Fruit fly (Drosophila melanogaster): ENCODE data around the gene CG1789.
A peak's percentile ranks its signal among the peaks of the same experiment; 100 is the strongest.

CG1789 gene

dm6 chrX:8755352-8755751 is 35.0 kb downstream of the CG1789 start (continued):
- no peak for TF ChIP-seq CG6791 (GFP tag; IDR thresholded peaks at IDR 0.05; ENCODE audit: partially characterized antibody)
- no peak for TF ChIP-seq tio (GFP tag; optimal IDR thresholded peaks at IDR 0.05)
- TF ChIP-seq corto (GFP tag; optimal IDR thresholded peaks at IDR 0.05): no peak
- TF ChIP-seq ewg (GFP tag; optimal IDR thresholded peaks at IDR 0.05): no peak
- no peak for TF ChIP-seq unc-4 (GFP tag; IDR thresholded peaks at IDR 0.05; ENCODE audit: partially characterized antibody)
- peak; percentile 33 for TF ChIP-seq CG14710 (tag; optimal IDR thresholded peaks at IDR 0.05)
- no peak for TF ChIP-seq CG17359 (tag; optimal IDR thresholded peaks at IDR 0.05)
- no peak for TF ChIP-seq klu (GFP tag; IDR thresholded peaks at IDR 0.05)
- no peak for TF ChIP-seq CG34376 (GFP tag; optimal IDR thresholded peaks at IDR 0.05)
- TF ChIP-seq CG17186 (GFP tag; optimal IDR thresholded peaks at IDR 0.05): no peak
- TF ChIP-seq pan (optimal IDR thresholded peaks at IDR 0.05): no peak
- TF ChIP-seq pan (GFP tag; optimal IDR thresholded peaks at IDR 0.05 in 1 of 2, IDR thresholded peaks at IDR 0.05 in 1 of 2): no peak
- TF ChIP-seq Spps (tag; optimal IDR thresholded peaks at IDR 0.05): no peak
- TF ChIP-seq HLHmδ (GFP tag; optimal IDR thresholded peaks at IDR 0.05): no peak
- TF ChIP-seq CG7786 (GFP tag; optimal IDR thresholded peaks at IDR 0.05): no peak
- peak; percentile 3 for TF ChIP-seq Antp (GFP tag; optimal IDR thresholded peaks at IDR 0.05)
- TF ChIP-seq sens (GFP tag): peak; percentile 89
- TF ChIP-seq Pdp1 (GFP tag; optimal IDR thresholded peaks at IDR 0.05): peak; percentile 7 to 16
- TF ChIP-seq croc (GFP tag; conservative IDR thresholded peaks at IDR 0.05): peak; percentile 35; the same call in 1 of the 3 replicates
- no peak for TF ChIP-seq sima (GFP tag; optimal IDR thresholded peaks at IDR 0.05)
- no peak for TF ChIP-seq Dip2 (GFP tag; IDR thresholded peaks at IDR 0.05)
- peak; percentile 9 for TF ChIP-seq CG2678 (tag; optimal IDR thresholded peaks at IDR 0.05)
- TF ChIP-seq CG31441 (GFP tag; IDR thresholded peaks at IDR 0.05): no peak
- no peak for TF ChIP-seq CG3065 (GFP tag; optimal IDR thresholded peaks at IDR 0.05)
- TF ChIP-seq lmd (GFP tag; IDR thresholded peaks at IDR 0.05): peak; percentile 34; the same call in 1 of the 2 replicates
- no peak for TF ChIP-seq Atf-2 (GFP tag; optimal IDR thresholded peaks at IDR 0.05)
- TF ChIP-seq CG8290 (GFP tag; optimal IDR thresholded peaks at IDR 0.05): no peak
- TF ChIP-seq CG8290 (tag; optimal IDR thresholded peaks at IDR 0.05): no peak
- TF ChIP-seq pzg (GFP tag; optimal IDR thresholded peaks at IDR 0.05): no peak
- TF ChIP-seq Opbp (GFP tag; IDR thresholded peaks at IDR 0.05; ENCODE audit: partially characterized antibody): no peak
- TF ChIP-seq CG17328 (GFP tag; IDR thresholded peaks at IDR 0.05): peak; percentile 46
- no peak for TF ChIP-seq HLH54F (GFP tag; optimal IDR thresholded peaks at IDR 0.05)
- no peak for TF ChIP-seq bcd (GFP tag; optimal IDR thresholded peaks at IDR 0.05)
- no peak for TF ChIP-seq CG14050 (GFP tag; IDR thresholded peaks at IDR 0.05)
- no peak for TF ChIP-seq trem (tag; optimal IDR thresholded peaks at IDR 0.05)
- TF ChIP-seq ase (GFP tag; IDR thresholded peaks at IDR 0.05): 0 out of 3 replicates have a peak, but pooled peaks have one; percentile 9
- TF ChIP-seq CG31224 (GFP tag; IDR thresholded peaks at IDR 0.05): no peak
- peak; percentile 48; the same call in 1 of the 2 replicates for TF ChIP-seq dan (GFP tag; IDR thresholded peaks at IDR 0.05)
- TF ChIP-seq CG33557 (GFP tag; optimal IDR thresholded peaks at IDR 0.05): peak; percentile 58
- no peak for TF ChIP-seq NC2β (GFP tag; optimal IDR thresholded peaks at IDR 0.05)
- TF ChIP-seq tx (GFP tag; optimal IDR thresholded peaks at IDR 0.05): no peak
- TF ChIP-seq D19A (tag; optimal IDR thresholded peaks at IDR 0.05): no peak
- TF ChIP-seq CG5245 (GFP tag; optimal IDR thresholded peaks at IDR 0.05): no peak
- no peak for TF ChIP-seq CG10147 (GFP tag; optimal IDR thresholded peaks at IDR 0.05)
- TF ChIP-seq ATbp (GFP tag; optimal IDR thresholded peaks at IDR 0.05): no peak
- peak; percentile 5 for TF ChIP-seq CG12391 (tag; optimal IDR thresholded peaks at IDR 0.05)
- TF ChIP-seq Mes4 (GFP tag; optimal IDR thresholded peaks at IDR 0.05): no peak
- no peak for TF ChIP-seq Nf-YA (GFP tag; IDR thresholded peaks at IDR 0.05)
- TF ChIP-seq CG6254 (GFP tag; optimal IDR thresholded peaks at IDR 0.05): no peak
- TF ChIP-seq Gug (GFP tag; IDR thresholded peaks at IDR 0.05): peak; percentile 15; the same call in 1 of the 4 replicates
- no peak for TF ChIP-seq Dref (GFP tag; IDR thresholded peaks at IDR 0.05)
- no peak for TF ChIP-seq CG9215 (GFP tag; IDR thresholded peaks at IDR 0.05)

Measured in whole organism, embryonic.